Fruit fly (Drosophila melanogaster) whole organism, wandering third instar larva: ENCODE data around the gene beat-IIa.

Experiments used
- Abd-B ChIP-seq: fragments of >200 bp; optimal IDR thresholded peaks from 2 replicates; lab custom pipeline; 2017; ENCODE audit warnings: missing biosample characterization, missing genetic modification characterization
- CG32264 ChIP-seq: fragments of 200-800 bp; sonication (Bioruptor generic); optimal IDR thresholded peaks from 2 replicates; lab custom pipeline; 2016; ENCODE audit warnings: missing biosample characterization, missing genetic modification characterization
- CG9705 ChIP-seq: fragments of 200-800 bp; sonication (Bioruptor generic); optimal IDR thresholded peaks from 2 replicates; lab custom pipeline; 2018; ENCODE audit warnings: missing biosample characterization, mild to moderate bottlenecking, missing genetic modification characterization
- CrebA ChIP-seq: fragments of 200-800 bp; sonication (Bioruptor generic); optimal IDR thresholded peaks from 2 replicates; lab custom pipeline; 2016; ENCODE audit warnings: missing biosample characterization, mild to moderate bottlenecking, missing genetic modification characterization, borderline replicate concordance
- Dfd ChIP-seq: fragments of >200 bp; optimal IDR thresholded peaks from 2 replicates; lab custom pipeline; 2017; ENCODE audit warnings: missing biosample characterization, missing genetic modification characterization
- Dif ChIP-seq: fragments of 200-275, 200-300 bp; sonication (Bioruptor generic); optimal IDR thresholded peaks from 2 replicates; lab custom pipeline; 2018; ENCODE audit warnings: missing biosample characterization, missing genetic modification characterization; ENCODE audit not compliant: partially characterized antibody
- GATAd ChIP-seq: sonication (Bioruptor generic); optimal IDR thresholded peaks from 2 replicates; lab custom pipeline; 2016; ENCODE audit warnings: missing biosample characterization, missing genetic modification characterization
- HLH106 ChIP-seq: fragments of 200-800 bp; optimal IDR thresholded peaks from 3 replicates; lab custom pipeline; 2019; ENCODE audit warnings: missing biosample characterization, mild to moderate bottlenecking, missing genetic modification characterization, moderate library complexity
- Hnf4 ChIP-seq: fragments of 200-800 bp; sonication (Bioruptor generic); optimal IDR thresholded peaks from 2 replicates; lab custom pipeline; 2016; ENCODE audit warnings: missing biosample characterization, mild to moderate bottlenecking, missing genetic modification characterization
- Hr83 ChIP-seq: fragments of 200-300 bp; sonication (Bioruptor generic); optimal IDR thresholded peaks from 2 replicates; lab custom pipeline; 2016; ENCODE audit warnings: missing biosample characterization, mild to moderate bottlenecking, missing genetic modification characterization, moderate library complexity; ENCODE audit not compliant: poor library complexity, severe bottlenecking
- Jra ChIP-seq: sonication (Bioruptor generic); optimal IDR thresholded peaks from 2 replicates; lab custom pipeline; 2016; ENCODE audit warnings: missing biosample characterization, missing genetic modification characterization
- Mio ChIP-seq: sonication (Bioruptor generic); optimal IDR thresholded peaks from 2 replicates; lab custom pipeline; 2016; ENCODE audit warnings: missing biosample characterization, missing genetic modification characterization
- Myc ChIP-seq: fragments of >200 bp; optimal IDR thresholded peaks from 2 replicates; lab custom pipeline; 2017
- N ChIP-seq: fragments of >200 bp; optimal IDR thresholded peaks from 2 replicates; lab custom pipeline; 2018; ENCODE audit warnings: missing biosample characterization, missing external identifiers, missing genetic modification characterization
- OdsH ChIP-seq: fragments of 200-800 bp; sonication (Bioruptor generic); optimal IDR thresholded peaks from 2 replicates; lab custom pipeline; 2016; ENCODE audit warnings: missing biosample characterization, mild to moderate bottlenecking, missing genetic modification characterization
- Rel ChIP-seq, 2 experiments: fragments of 200-800 bp; sonication (Bioruptor generic) in 1 of 2; optimal IDR thresholded peaks; 2 replicates in 1 of 2; 3 replicates in 1 of 2; lab custom pipeline; 2016 to 2019; ENCODE audit warnings: mild to moderate bottlenecking in 2 of 2, missing biosample characterization in 2 of 2, missing genetic modification characterization in 2 of 2, moderate library complexity in 1 of 2
- Sp1 ChIP-seq: fragments of 200-800 bp; sonication (Bioruptor generic); optimal IDR thresholded peaks from 3 replicates; lab custom pipeline; 2019; ENCODE audit warnings: missing biosample characterization, mild to moderate bottlenecking, missing genetic modification characterization, moderate library complexity
- Vsx2 ChIP-seq: fragments of 200-300, 225-300 bp; sonication (Bioruptor generic); optimal IDR thresholded peaks from 2 replicates; lab custom pipeline; 2018; ENCODE audit warnings: missing biosample characterization, missing genetic modification characterization; ENCODE audit not compliant: partially characterized antibody
- br ChIP-seq: fragments of 200-800 bp; sonication (Bioruptor generic); optimal IDR thresholded peaks from 2 replicates; lab custom pipeline; 2016; ENCODE audit warnings: missing biosample characterization, missing genetic modification characterization
- brk ChIP-seq: fragments of 200-800 bp; sonication (Bioruptor generic); optimal IDR thresholded peaks from 2 replicates; lab custom pipeline; 2016; ENCODE audit warnings: missing biosample characterization, mild to moderate bottlenecking, missing genetic modification characterization
- dl ChIP-seq, 2 experiments: fragments of 175-275, 200-275 bp in 1 of 2; fragments of 200-275 bp in 1 of 2; sonication (Bioruptor generic); optimal IDR thresholded peaks; lab custom pipeline; 2018; ENCODE audit warnings: mild to moderate bottlenecking in 2 of 2, missing biosample characterization in 2 of 2, missing genetic modification characterization in 2 of 2, moderate library complexity in 2 of 2; ENCODE audit not compliant: partially characterized antibody in 2 of 2, insufficient read depth in 1 of 2
- dmrt93B ChIP-seq: fragments of 200-800 bp; sonication (Bioruptor generic); optimal IDR thresholded peaks from 2 replicates; lab custom pipeline; 2018; ENCODE audit warnings: missing biosample characterization, mild to moderate bottlenecking, missing genetic modification characterization
- dsf ChIP-seq: sonication (Bioruptor generic); optimal IDR thresholded peaks from 2 replicates; lab custom pipeline; 2016; ENCODE audit warnings: missing biosample characterization, missing genetic modification characterization, borderline replicate concordance
- ey ChIP-seq: fragments of 200-800 bp; sonication (Bioruptor generic); optimal IDR thresholded peaks from 2 replicates; lab custom pipeline; 2016; ENCODE audit warnings: missing biosample characterization, missing genetic modification characterization
- foxo ChIP-seq, 2 experiments: fragments of 200-800 bp; sonication (Bioruptor generic); optimal IDR thresholded peaks; 2 replicates in 1 of 2; 3 replicates in 1 of 2; lab custom pipeline; 2016 to 2017; ENCODE audit warnings: missing biosample characterization in 2 of 2, missing genetic modification characterization in 2 of 2
- fru ChIP-seq: fragments of 200-800 bp; sonication (Bioruptor generic); optimal IDR thresholded peaks from 3 replicates; lab custom pipeline; 2016; ENCODE audit warnings: missing biosample characterization, mild to moderate bottlenecking, missing genetic modification characterization
- h ChIP-seq: fragments of 200-800 bp; sonication (Bioruptor generic); optimal IDR thresholded peaks from 3 replicates; lab custom pipeline; 2016; ENCODE audit warnings: missing biosample characterization, mild to moderate bottlenecking, missing genetic modification characterization
- jim ChIP-seq: fragments of 175-275, 200-325 bp; sonication (Bioruptor generic); optimal IDR thresholded peaks from 2 replicates; lab custom pipeline; 2016; ENCODE audit warnings: missing biosample characterization, mild to moderate bottlenecking, missing genetic modification characterization
- lola ChIP-seq: fragments of >200 bp; optimal IDR thresholded peaks from 2 replicates; lab custom pipeline; 2017; ENCODE audit warnings: missing biosample characterization, missing genetic modification characterization
- pan ChIP-seq: fragments of >200 bp; optimal IDR thresholded peaks from 2 replicates; lab custom pipeline; 2017
- psq ChIP-seq: fragments of 200-800 bp; sonication (Bioruptor generic); optimal IDR thresholded peaks from 3 replicates; lab custom pipeline; 2017; ENCODE audit warnings: missing biosample characterization, mild to moderate bottlenecking, missing genetic modification characterization, moderate library complexity
- rgr ChIP-seq: fragments of 200-800 bp; sonication (Bioruptor generic); optimal IDR thresholded peaks from 3 replicates; lab custom pipeline; 2016; ENCODE audit warnings: missing biosample characterization, mild to moderate bottlenecking, missing genetic modification characterization
- sage ChIP-seq: fragments of 200-800 bp; sonication (Bioruptor generic); optimal IDR thresholded peaks from 2 replicates; lab custom pipeline; 2016; ENCODE audit warnings: missing biosample characterization, mild to moderate bottlenecking, missing genetic modification characterization
- sv ChIP-seq: fragments of 200-800 bp; sonication (Bioruptor generic); optimal IDR thresholded peaks from 3 replicates; lab custom pipeline; 2016; ENCODE audit warnings: missing biosample characterization, missing genetic modification characterization
- tai ChIP-seq: sonication (Bioruptor generic); optimal IDR thresholded peaks from 2 replicates; lab custom pipeline; 2016; ENCODE audit warnings: missing biosample characterization, missing genetic modification characterization
- usp ChIP-seq: fragments of >200 bp; optimal IDR thresholded peaks from 2 replicates; lab custom pipeline; 2017; ENCODE audit warnings: missing biosample characterization, missing genetic modification characterization
- woc ChIP-seq: sonication (Bioruptor generic); optimal IDR thresholded peaks from 2 replicates; lab custom pipeline; 2016; ENCODE audit warnings: missing biosample characterization, mild to moderate bottlenecking, missing genetic modification characterization

beat-IIa gene

DNA sequence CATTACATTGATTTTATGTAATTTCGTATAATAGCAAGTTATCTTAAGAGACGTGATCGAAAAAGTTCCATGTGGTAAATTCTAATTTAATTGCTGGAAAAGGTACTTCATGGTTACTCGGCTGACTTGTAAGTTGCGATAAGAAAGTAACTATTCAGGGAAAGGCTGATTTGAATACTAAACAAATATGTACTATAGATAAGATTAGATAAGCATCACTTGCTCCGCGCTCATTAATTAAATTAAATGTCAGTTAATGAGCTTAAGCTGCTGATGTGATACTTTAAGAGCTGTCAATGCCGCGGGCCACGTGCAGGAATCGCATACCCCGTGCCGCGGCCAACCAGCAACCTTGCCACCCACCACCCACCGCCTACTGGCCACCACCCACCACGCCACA is 34.2 kb upstream of the beat-IIa start:
- no peak for TF ChIP-seq Vsx2
- TF ChIP-seq Mio (GFP tag; lab: Kevin White, UChicago): no peak
- no peak for TF ChIP-seq HLH106
- no peak for TF ChIP-seq Myc (lab: Kevin White, UChicago)
- no peak for TF ChIP-seq sv (GFP tag; lab: Kevin White, UChicago)
- no peak for TF ChIP-seq tai (GFP tag; lab: Kevin White, UChicago)
- TF ChIP-seq dmrt93B (GFP tag; lab: Kevin White, UChicago): no peak
- no peak for TF ChIP-seq CrebA (GFP tag; lab: Kevin White, UChicago)
- TF ChIP-seq lola: no peak
- TF ChIP-seq Abd-B (GFP tag; lab: Kevin White, UChicago): no peak
- no peak for TF ChIP-seq OdsH (GFP tag; lab: Kevin White, UChicago)
- no peak for TF ChIP-seq br (GFP tag; lab: Kevin White, UChicago)
- no peak for TF ChIP-seq Hr83 (GFP tag; lab: Kevin White, UChicago)
- no peak for TF ChIP-seq h (GFP tag; lab: Kevin White, UChicago)
- TF ChIP-seq dsf: no peak
- no peak for TF ChIP-seq dl (GFP tag; optimal IDR thresholded peaks at IDR 0.05; lab: Kevin White, UChicago; ENCODE audit: insufficient read depth in 1 of 2, partially characterized antibody in 2 of 2)
- TF ChIP-seq Hnf4 (GFP tag; lab: Kevin White, UChicago): no peak
- TF ChIP-seq CG32264 (GFP tag; lab: Kevin White, UChicago): no peak

DNA sequence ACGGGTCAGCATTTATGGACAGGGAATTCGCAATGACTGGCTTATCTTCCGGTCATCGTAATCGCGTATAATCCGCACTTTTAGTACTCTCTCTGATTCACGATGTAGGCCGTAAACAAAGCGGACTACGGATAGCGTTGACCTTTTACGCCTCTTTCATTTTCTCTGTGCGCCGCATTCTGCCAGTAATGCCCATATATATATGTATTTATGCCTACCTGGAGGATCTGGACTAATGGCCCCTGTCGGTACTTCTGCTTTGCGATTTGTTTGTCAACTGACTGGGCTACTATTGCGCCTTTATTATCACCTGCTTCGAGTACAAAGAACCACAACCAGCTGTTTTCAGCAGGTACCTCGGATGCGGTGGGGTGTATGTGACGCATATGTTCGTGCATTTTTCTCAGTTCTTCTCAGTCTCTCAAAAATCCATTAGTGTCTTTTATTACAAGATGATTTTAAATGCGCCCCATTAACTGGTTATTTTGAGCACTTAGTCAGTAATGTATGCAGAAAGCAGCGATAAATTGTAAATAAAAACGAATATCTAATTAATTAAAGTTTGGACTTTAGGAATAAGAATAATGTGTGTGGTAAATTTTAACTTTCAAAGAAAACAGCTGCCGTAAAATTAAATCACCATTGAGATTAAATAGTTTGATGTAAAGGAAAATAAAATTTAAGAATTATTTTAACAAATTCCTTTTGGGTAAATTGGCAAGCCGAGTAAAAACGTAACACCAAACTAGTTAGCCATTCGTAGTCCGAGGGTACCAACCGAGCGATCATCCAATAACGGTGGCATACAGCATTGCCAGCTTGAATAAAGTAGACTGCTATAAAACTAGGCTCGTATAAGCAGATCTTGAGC is 28.6 kb upstream of the beat-IIa start, which contains the start of gene CREG:
Gene CREG (minus strand): TSS at position 323 of the 871 bp plus-strand sequence.
- TF ChIP-seq Hr83 (GFP tag; lab: Kevin White, UChicago) (peak; percentile 66), Dfd (peak; percentile 0), Jra (GFP tag; lab: Kevin White, UChicago) (peak; percentile 42), woc (GFP tag; lab: Kevin White, UChicago) (peak; percentile 70), h (GFP tag; lab: Kevin White, UChicago) (no peak), Rel (GFP tag; optimal IDR thresholded peaks at IDR 0.05; lab: Kevin White, UChicago) (no peak), Rel (tag; optimal IDR thresholded peaks at IDR 0.05; lab: Kevin White, UChicago) (peak; percentile 34), br (GFP tag; lab: Kevin White, UChicago) (peak; percentile 5), jim (no peak), Dif (GFP tag; lab: Kevin White, UChicago) (no peak), foxo (GFP tag; optimal IDR thresholded peaks at IDR 0.05; lab: Kevin White, UChicago) (peak in 1 of 2 experiments; percentile 48), rgr (GFP tag; lab: Kevin White, UChicago) (peak; percentile 32), tai (GFP tag; lab: Kevin White, UChicago) (peak; percentile 19), dmrt93B (GFP tag; lab: Kevin White, UChicago) (peak; percentile 37), N (GFP tag; lab: Kevin White, UChicago) (no peak), sv (GFP tag; lab: Kevin White, UChicago) (no peak), pan (lab: Kevin White, UChicago) (peak; percentile 79), Abd-B (GFP tag; lab: Kevin White, UChicago) (no peak), fru (peak; percentile 39), Sp1 (GFP tag; lab: Kevin White, UChicago) (peak; percentile 34), HLH106 (peak; percentile 15), OdsH (GFP tag; lab: Kevin White, UChicago) (peak; percentile 4), ey (peak; percentile 32), psq (peak; percentile 43), CrebA (GFP tag; lab: Kevin White, UChicago) (no peak), Hnf4 (GFP tag; lab: Kevin White, UChicago) (no peak)

DNA sequence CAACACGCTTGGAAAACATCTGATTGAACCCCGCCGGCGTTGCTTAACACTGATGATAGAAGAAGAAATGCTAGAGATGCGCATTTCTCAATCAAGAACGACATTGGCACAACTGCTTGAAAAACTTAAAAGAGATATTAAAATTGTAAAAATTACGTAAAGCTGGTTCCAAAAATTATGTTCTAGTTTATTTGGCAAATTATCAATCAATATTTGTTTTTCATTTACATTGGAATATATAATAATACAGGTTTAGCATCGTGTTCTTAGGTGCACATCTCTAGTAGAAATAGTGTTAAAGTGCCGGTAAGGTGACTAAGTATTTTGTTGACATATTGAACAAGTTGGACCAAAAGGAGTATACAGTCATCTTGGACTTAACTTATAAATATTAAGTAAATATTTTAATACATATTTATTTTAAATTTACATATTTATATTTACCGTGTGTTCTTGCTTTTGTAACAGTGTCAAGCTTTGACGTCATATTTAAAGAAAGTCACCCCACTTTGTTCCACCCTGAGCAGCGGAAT is 25.5 kb upstream of the beat-IIa start, which contains the start of the genes Brf and sds22:
Gene Brf (minus strand): TSS at position 25 of the 533 bp plus-strand sequence.
Gene sds22 (plus strand): TSS at position 282 of the 533 bp plus-strand sequence.
- TF ChIP-seq usp (GFP tag; lab: Kevin White, UChicago): no peak
- TF ChIP-seq dsf: peak; percentile 91
- TF ChIP-seq foxo (GFP tag; optimal IDR thresholded peaks at IDR 0.05; lab: Kevin White, UChicago): peak; percentile 45 to 97
- peak; percentile 95 for TF ChIP-seq br (GFP tag; lab: Kevin White, UChicago)
- TF ChIP-seq ey: peak; percentile 96
- TF ChIP-seq sage (GFP tag; lab: Kevin White, UChicago): peak; percentile 89
- no peak for TF ChIP-seq CrebA (GFP tag; lab: Kevin White, UChicago)
- no peak for TF ChIP-seq Vsx2
- TF ChIP-seq Myc (lab: Kevin White, UChicago): peak; percentile 47
- TF ChIP-seq dmrt93B (GFP tag; lab: Kevin White, UChicago): peak; percentile 93
- peak; percentile 95 for TF ChIP-seq Sp1 (GFP tag; lab: Kevin White, UChicago)
- TF ChIP-seq GATAd (GFP tag; lab: Kevin White, UChicago): peak; percentile 93
- no peak for TF ChIP-seq N (GFP tag; lab: Kevin White, UChicago)
- peak; percentile 79 for TF ChIP-seq Dfd
- peak; percentile 76 for TF ChIP-seq Mio (GFP tag; lab: Kevin White, UChicago)
- peak; percentile 95 for TF ChIP-seq CG9705
- peak; percentile 97 for TF ChIP-seq brk (GFP tag; lab: Kevin White, UChicago)
- peak; percentile 92 for TF ChIP-seq CG32264 (GFP tag; lab: Kevin White, UChicago)
- peak; percentile 97 for TF ChIP-seq tai (GFP tag; lab: Kevin White, UChicago)
- TF ChIP-seq rgr (GFP tag; lab: Kevin White, UChicago): peak; percentile 97
- no peak for TF ChIP-seq Dif (GFP tag; lab: Kevin White, UChicago)
- TF ChIP-seq pan (lab: Kevin White, UChicago): no peak
- TF ChIP-seq dl (GFP tag; optimal IDR thresholded peaks at IDR 0.05; lab: Kevin White, UChicago; ENCODE audit: insufficient read depth in 1 of 2, partially characterized antibody in 2 of 2): no peak
- TF ChIP-seq psq: peak; percentile 94
- no peak for TF ChIP-seq Abd-B (GFP tag; lab: Kevin White, UChicago)
- peak; percentile 60 for TF ChIP-seq Hr83 (GFP tag; lab: Kevin White, UChicago)
- TF ChIP-seq lola: no peak
